Fruit fly (Drosophila melanogaster) whole organism, embryonic: ENCODE measurements around the gene Pdcd4.

Experiments used
- Ada2b ChIP-seq: fragments of 200-800 bp; sonication (Bioruptor generic); IDR thresholded peaks from 2 replicates; pipeline ENCODE4 v1.3.6; 2022; ENCODE audit warnings: missing biosample characterization, missing genetic modification characterization
- Aef1 ChIP-seq: fragments of 200-800 bp; sonication (Bioruptor generic); IDR thresholded peaks from 3 replicates; pipeline ENCODE4 v1.3.6; 2022; ENCODE audit warnings: missing biosample characterization, missing genetic modification characterization
- B-H1 ChIP-seq: fragments of 200-800 bp; sonication (Bioruptor generic); IDR thresholded peaks from 3 replicates; pipeline ENCODE4 v1.3.6; 2022; ENCODE audit warnings: missing biosample characterization, missing genetic modification characterization
- Bdp1 ChIP-seq: fragments of 200-800 bp; sonication (Bioruptor generic); optimal IDR thresholded peaks from 3 replicates; lab custom pipeline; 2016; ENCODE audit warnings: missing biosample characterization, missing genetic modification characterization
- Blimp-1 ChIP-seq: fragments of 200-800 bp; sonication (Bioruptor generic); optimal IDR thresholded peaks from 3 replicates; lab custom pipeline; 2018; ENCODE audit warnings: missing biosample characterization, missing genetic modification characterization, mild to moderate bottlenecking, moderate library complexity, missing genetic modification reagents
- CG10209 ChIP-seq: fragments of 200-800 bp; sonication (Bioruptor generic); optimal IDR thresholded peaks from 3 replicates; lab custom pipeline; 2017; ENCODE audit warnings: missing biosample characterization, mild to moderate bottlenecking, missing genetic modification characterization, missing genetic modification reagents
- CG10321 ChIP-seq: fragments of 200-800 bp; sonication (Bioruptor generic); IDR thresholded peaks from 2 replicates; pipeline ENCODE4 v1.3.6; 2022; ENCODE audit warnings: missing biosample characterization, missing genetic modification characterization
- CG11085 ChIP-seq: fragments of 200-800 bp; sonication (Bioruptor generic); IDR thresholded peaks from 2 replicates; pipeline ENCODE4 v1.3.6; 2022; ENCODE audit warnings: missing biosample characterization, missing genetic modification characterization
- CG12299 ChIP-seq: fragments of 200-800 bp; sonication (Bioruptor generic); optimal IDR thresholded peaks from 2 replicates; lab custom pipeline; 2018; ENCODE audit warnings: missing biosample characterization, mild to moderate bottlenecking, missing genetic modification characterization
- CG12391 ChIP-seq: fragments of 200-800 bp; sonication (Bioruptor generic); optimal IDR thresholded peaks from 3 replicates; lab custom pipeline; 2018; ENCODE audit warnings: missing biosample characterization, mild to moderate bottlenecking, missing genetic modification characterization, moderate library complexity
- CG12942 ChIP-seq: fragments of 200-800 bp; sonication (Bioruptor generic); optimal IDR thresholded peaks from 3 replicates; lab custom pipeline; 2016; ENCODE audit warnings: missing biosample characterization, missing genetic modification characterization
- CG15011 ChIP-seq: fragments of 200-800 bp; sonication (Bioruptor generic); optimal IDR thresholded peaks from 3 replicates; lab custom pipeline; 2018; ENCODE audit warnings: missing biosample characterization, mild to moderate bottlenecking, missing genetic modification characterization
- CG17361 ChIP-seq: fragments of 200-800 bp; sonication (Bioruptor generic); IDR thresholded peaks from 3 replicates; pipeline ENCODE4 v1.3.6; 2022; ENCODE audit warnings: missing biosample characterization, missing genetic modification characterization
- CG17612 ChIP-seq: fragments of 200-800 bp; sonication (Bioruptor generic); IDR thresholded peaks from 2 replicates; pipeline ENCODE4 v1.3.6; 2022; ENCODE audit warnings: missing biosample characterization, missing genetic modification characterization
- CG17829 ChIP-seq: fragments of 200-800 bp; optimal IDR thresholded peaks from 2 replicates; lab custom pipeline; 2019; ENCODE audit warnings: missing biosample characterization, mild to moderate bottlenecking, missing genetic modification characterization, moderate library complexity
- CG2116 ChIP-seq: fragments of 200-800 bp; sonication (Bioruptor generic); optimal IDR thresholded peaks from 3 replicates; lab custom pipeline; 2018; ENCODE audit warnings: missing biosample characterization, mild to moderate bottlenecking, missing genetic modification characterization
- CG2678 ChIP-seq: fragments of 200-800 bp; sonication (Bioruptor generic); optimal IDR thresholded peaks from 3 replicates; lab custom pipeline; 2019; ENCODE audit warnings: missing biosample characterization, mild to moderate bottlenecking, missing genetic modification characterization, moderate library complexity
- CG34224 ChIP-seq: fragments of 200-800 bp; sonication (Bioruptor generic); IDR thresholded peaks from 3 replicates; pipeline ENCODE4 v1.3.6; 2022; ENCODE audit warnings: missing biosample characterization, missing genetic modification characterization; ENCODE audit not compliant: partially characterized antibody
- CG3726 ChIP-seq: fragments of 200-800 bp; sonication (Bioruptor generic); IDR thresholded peaks from 3 replicates; pipeline ENCODE4, ENCODE4 v1.3.6; 2022; ENCODE audit warnings: missing biosample characterization, missing genetic modification characterization
- CG6689 ChIP-seq: fragments of 200-800 bp; sonication (Bioruptor generic); IDR thresholded peaks from 2 replicates; pipeline ENCODE4 v1.3.6; 2022; ENCODE audit warnings: missing biosample characterization, missing genetic modification characterization
- CG7372 ChIP-seq: fragments of 200-800 bp; sonication (Bioruptor generic); IDR thresholded peaks from 2 replicates; pipeline ENCODE4 v1.3.6; 2022; ENCODE audit warnings: missing biosample characterization, missing genetic modification characterization
- Dip2 ChIP-seq: fragments of 200-800 bp; sonication (Bioruptor generic); IDR thresholded peaks from 2 replicates; pipeline ENCODE4 v1.3.6; 2022; ENCODE audit warnings: missing biosample characterization, missing genetic modification characterization
- H2.0 ChIP-seq: fragments of 200-800 bp; sonication (Bioruptor generic); IDR thresholded peaks from 2 replicates; pipeline ENCODE4 v1.3.6; 2022; ENCODE audit warnings: missing biosample characterization, missing genetic modification characterization
- HLH54F ChIP-seq: fragments of 200-800 bp; sonication (Bioruptor generic); optimal IDR thresholded peaks from 3 replicates; lab custom pipeline; 2016; ENCODE audit warnings: missing biosample characterization, missing genetic modification characterization
- HmgD ChIP-seq: fragments of 200-800 bp; sonication (Bioruptor generic); optimal IDR thresholded peaks from 3 replicates; lab custom pipeline; 2016; ENCODE audit warnings: missing biosample characterization, missing genetic modification characterization
- Hmr ChIP-seq: fragments of 200-800 bp; sonication (Bioruptor generic); optimal IDR thresholded peaks from 3 replicates; lab custom pipeline; 2017; ENCODE audit warnings: mild to moderate bottlenecking, missing biosample characterization, missing genetic modification reagents, missing genetic modification characterization
- MESR4 ChIP-seq: fragments of 200-800 bp; sonication (Bioruptor generic); optimal IDR thresholded peaks from 2 replicates; lab custom pipeline; 2018; ENCODE audit warnings: missing biosample characterization, mild to moderate bottlenecking, missing genetic modification characterization, moderate library complexity
- Max ChIP-seq: fragments of 200-800 bp; sonication (Bioruptor generic); optimal IDR thresholded peaks from 2 replicates; lab custom pipeline; 2016; ENCODE audit warnings: missing biosample characterization, mild to moderate bottlenecking, missing genetic modification characterization
- Med ChIP-seq: fragments of 200-800 bp; sonication (Bioruptor generic); peaks from one replicate; lab custom pipeline; 2016; ENCODE audit warnings: missing biosample characterization, missing genetic modification characterization, mild to moderate bottlenecking, inconsistent platforms, moderate library complexity
- Rx ChIP-seq: fragments of 200-800 bp; sonication (Bioruptor generic); IDR thresholded peaks from 2 replicates; pipeline ENCODE4 v1.3.6; 2022; ENCODE audit warnings: missing biosample characterization, missing genetic modification characterization
- ase ChIP-seq: fragments of 200-800 bp; sonication (Bioruptor generic); IDR thresholded peaks from 3 replicates; pipeline ENCODE4 v1.3.6; 2022; ENCODE audit warnings: missing biosample characterization, missing genetic modification characterization
- bab2 ChIP-seq: fragments of 200-800 bp; sonication (Bioruptor generic); optimal IDR thresholded peaks from 2 replicates; lab custom pipeline; 2016; ENCODE audit warnings: missing biosample characterization, missing genetic modification characterization
- cas ChIP-seq: fragments of 200-800 bp; sonication (Bioruptor generic); IDR thresholded peaks from 2 replicates; pipeline ENCODE4 v1.3.6; 2022; ENCODE audit warnings: missing biosample characterization, missing genetic modification characterization
- chinmo ChIP-seq: fragments of 200-800 bp; sonication (Bioruptor generic); IDR thresholded peaks from 4 replicates; pipeline ENCODE4 v1.3.6; 2022; ENCODE audit warnings: missing biosample characterization, missing genetic modification characterization; ENCODE audit not compliant: partially characterized antibody
- crp ChIP-seq, 2 experiments: fragments of 200-800 bp; sonication (Bioruptor generic); optimal IDR thresholded peaks; 2 replicates in 1 of 2; 3 replicates in 1 of 2; lab custom pipeline; 2017; ENCODE audit warnings: missing biosample characterization in 2 of 2, missing genetic modification characterization in 2 of 2, mild to moderate bottlenecking in 1 of 2, moderate library complexity in 1 of 2
- esg ChIP-seq: fragments of 200-800 bp; sonication (Bioruptor generic); conservative IDR thresholded peaks from 2 replicates; pipeline ENCODE4 v1.3.6; 2022; ENCODE audit warnings: missing biosample characterization, missing genetic modification characterization
- gcm2 ChIP-seq: fragments of 200-800 bp; sonication (Bioruptor generic); optimal IDR thresholded peaks from 2 replicates; lab custom pipeline; 2016; ENCODE audit warnings: missing biosample characterization, missing genetic modification characterization
- hth ChIP-seq: fragments of >200 bp; optimal IDR thresholded peaks from 2 replicates; lab custom pipeline; 2017; ENCODE audit warnings: inconsistent platforms
- ind ChIP-seq: fragments of 200-800 bp; sonication (Bioruptor generic); optimal IDR thresholded peaks from 3 replicates; lab custom pipeline; 2016; ENCODE audit warnings: missing biosample characterization, missing genetic modification characterization
- ken ChIP-seq: fragments of 200-800 bp; sonication (Bioruptor generic); IDR thresholded peaks from 3 replicates; pipeline ENCODE4 v1.3.6; 2022; ENCODE audit warnings: missing biosample characterization, missing genetic modification characterization
- odd ChIP-seq: fragments of 200-800 bp; sonication (Bioruptor generic); optimal IDR thresholded peaks from 2 replicates; lab custom pipeline; 2017; ENCODE audit warnings: missing biosample characterization, mild to moderate bottlenecking, missing genetic modification characterization
- psq ChIP-seq: fragments of 200-800 bp; sonication (Bioruptor generic); optimal IDR thresholded peaks from 2 replicates; lab custom pipeline; 2017; ENCODE audit warnings: missing biosample characterization, missing genetic modification characterization
- salm ChIP-seq: fragments of 200-800 bp; sonication (Bioruptor generic); optimal IDR thresholded peaks from 2 replicates; lab custom pipeline; 2018; ENCODE audit warnings: missing biosample characterization, mild to moderate bottlenecking, missing genetic modification characterization
- scrt ChIP-seq: fragments of 200-800 bp; sonication (Bioruptor generic); optimal IDR thresholded peaks from 2 replicates; lab custom pipeline; 2018; ENCODE audit warnings: missing biosample characterization, mild to moderate bottlenecking, missing genetic modification characterization, moderate library complexity
- shn ChIP-seq: fragments of 200-800 bp; sonication (Bioruptor generic); optimal IDR thresholded peaks from 3 replicates; lab custom pipeline; 2016; ENCODE audit warnings: missing biosample characterization, missing genetic modification characterization
- sim ChIP-seq: fragments of 200-800 bp; sonication (Bioruptor generic); IDR thresholded peaks from 2 replicates; pipeline ENCODE4 v1.3.6; 2022; ENCODE audit warnings: missing biosample characterization, missing genetic modification characterization
- sima ChIP-seq: fragments of 200-800 bp; sonication (Bioruptor generic); optimal IDR thresholded peaks from 2 replicates; lab custom pipeline; 2016; ENCODE audit warnings: missing biosample characterization, missing genetic modification characterization
- slbo ChIP-seq: fragments of 200-800 bp; sonication (Bioruptor generic); IDR thresholded peaks from 2 replicates; pipeline ENCODE4 v1.3.6; 2022; ENCODE audit warnings: missing biosample characterization, missing genetic modification characterization
- ssp ChIP-seq: fragments of 200-800 bp; sonication (Bioruptor generic); IDR thresholded peaks from 2 replicates; pipeline ENCODE4 v1.3.6; 2022; ENCODE audit warnings: missing biosample characterization, missing genetic modification characterization
- stc ChIP-seq: fragments of 200-800 bp; sonication (Bioruptor generic); IDR thresholded peaks from 2 replicates; pipeline ENCODE4 v1.3.6; 2022; ENCODE audit warnings: missing biosample characterization, missing genetic modification characterization
- tap ChIP-seq: fragments of 200-800 bp; optimal IDR thresholded peaks from 3 replicates; lab custom pipeline; 2019; ENCODE audit warnings: missing biosample characterization, mild to moderate bottlenecking, missing genetic modification characterization, moderate library complexity
- tio ChIP-seq: fragments of 200-800 bp; sonication (Bioruptor generic); optimal IDR thresholded peaks from 2 replicates; lab custom pipeline; 2017; ENCODE audit warnings: missing biosample characterization, missing genetic modification characterization, inconsistent platforms
- zen ChIP-seq: fragments of 200-800 bp; sonication (Bioruptor generic); optimal IDR thresholded peaks from 3 replicates; lab custom pipeline; 2018; ENCODE audit warnings: missing biosample characterization, mild to moderate bottlenecking, missing genetic modification characterization, moderate library complexity

The Pdcd4 gene

dm6 chrX:13755152-13755557 is at the start of gene Pdcd4 (continued):
- peak; percentile 3 for TF ChIP-seq HmgD
- peak; percentile 65; the same call in 1 of the 4 replicates for TF ChIP-seq chinmo (GFP tag; lab: Robert Waterston, UW)
- TF ChIP-seq shn (GFP tag; lab: Kevin White, UChicago) = no peak
- TF ChIP-seq zen = no peak
- no peak for TF ChIP-seq CG10321 (GFP tag; lab: Robert Waterston, UW)
- TF ChIP-seq sima (GFP tag; lab: Kevin White, UChicago) = no peak
- TF ChIP-seq ken = peak; percentile 46; the same call in 1 of the 3 replicates
- no peak for TF ChIP-seq ssp (GFP tag; lab: Robert Waterston, UW)
- no peak for TF ChIP-seq H2.0 (GFP tag; lab: Robert Waterston, UW)
- no peak for TF ChIP-seq CG17612 (GFP tag; lab: Robert Waterston, UW)
- no peak for TF ChIP-seq hth (lab: Kevin White, UChicago)
- TF ChIP-seq HLH54F = no peak
- no peak for TF ChIP-seq CG34224 (GFP tag; lab: Robert Waterston, UW)
- peak; percentile 12 for TF ChIP-seq MESR4
- TF ChIP-seq CG15011 (GFP tag; lab: Kevin White, UChicago) = no peak
- TF ChIP-seq CG12299 (tag; lab: Kevin White, UChicago) = peak; percentile 38
- TF ChIP-seq Ada2b (GFP tag; lab: Robert Waterston, UW) = no peak
- TF ChIP-seq CG17829 = peak; percentile 21
- no peak for TF ChIP-seq odd (GFP tag; lab: Kevin White, UChicago)
- peak; percentile 12; the same call in 1 of the 3 replicates for TF ChIP-seq CG17361 (GFP tag; lab: Robert Waterston, UW)
- peak; percentile 43 for TF ChIP-seq Blimp-1 (GFP tag; lab: Kevin White, UChicago)
- TF ChIP-seq stc (GFP tag; lab: Robert Waterston, UW) = no peak
- no peak for TF ChIP-seq sim (GFP tag; lab: Robert Waterston, UW)
- no peak for TF ChIP-seq Rx (GFP tag; lab: Robert Waterston, UW)
- TF ChIP-seq ind = no peak
- no peak for TF ChIP-seq tio (GFP tag; lab: Kevin White, UChicago)
- no peak for TF ChIP-seq Bdp1 (GFP tag; lab: Kevin White, UChicago)
- TF ChIP-seq ase (GFP tag; lab: Robert Waterston, UW) = 0 out of 3 replicates have a peak, but pooled peaks have one; percentile 16
- TF ChIP-seq CG12942 = no peak
- no peak for TF ChIP-seq CG6689
- TF ChIP-seq B-H1 (GFP tag; lab: Robert Waterston, UW) = no peak
- TF ChIP-seq CG7372 = no peak
- peak; percentile 52 for TF ChIP-seq scrt (GFP tag; lab: Kevin White, UChicago)
- no peak for TF ChIP-seq CG11085
- TF ChIP-seq Max (GFP tag; lab: Kevin White, UChicago) = no peak
- TF ChIP-seq slbo (GFP tag; lab: Robert Waterston, UW) = no peak
- no peak for TF ChIP-seq CG3726 (GFP tag; lab: Robert Waterston, UW)
- TF ChIP-seq tap (tag; lab: Kevin White, UChicago) = no peak
- TF ChIP-seq CG2678 (tag; lab: Kevin White, UChicago) = peak; percentile 31
- peak; percentile 36 for TF ChIP-seq CG2116
- no peak for TF ChIP-seq Dip2 (GFP tag; lab: Robert Waterston, UW)
- TF ChIP-seq CG12391 = peak; percentile 6
- no peak for TF ChIP-seq Aef1 (GFP tag; lab: Robert Waterston, UW)
- TF ChIP-seq CG10209 (GFP tag; lab: Kevin White, UChicago) = peak; percentile 11
- TF ChIP-seq salm (tag; lab: Kevin White, UChicago) = peak; percentile 8
- no peak for TF ChIP-seq cas (GFP tag; lab: Robert Waterston, UW)
- peak; percentile 86 for TF ChIP-seq Med (GFP tag; lab: Kevin White, UChicago)
- TF ChIP-seq esg (GFP tag; lab: Robert Waterston, UW) = no peak
- no peak for TF ChIP-seq gcm2
- no peak for TF ChIP-seq crp (GFP tag; optimal IDR thresholded peaks at IDR 0.05; lab: Kevin White, UChicago)
- peak; percentile 49 for TF ChIP-seq Hmr (GFP tag; lab: Kevin White, UChicago)
- no peak for TF ChIP-seq bab2
- TF ChIP-seq psq (GFP tag; lab: Kevin White, UChicago) = no peak
